Fruit fly (Drosophila melanogaster) whole organism, embryonic: ENCODE measurements around the gene Gr93d.

Experiments used
- Atf6 ChIP-seq: fragments of 200-800 bp; sonication (Bioruptor generic); IDR thresholded peaks from 2 replicates; pipeline ENCODE4 v1.3.6; 2022; ENCODE audit warnings: missing biosample characterization, missing genetic modification characterization
- BEAF-32 ChIP-seq: fragments of 200-800 bp; sonication (Bioruptor generic); optimal IDR thresholded peaks from 3 replicates; lab custom pipeline; 2017; ENCODE audit warnings: missing biosample characterization, missing genetic modification characterization, mild to moderate bottlenecking, moderate library complexity, missing genetic modification reagents
- CG10462 ChIP-seq: fragments of 200-800 bp; sonication (Bioruptor generic); optimal IDR thresholded peaks from 2 replicates; lab custom pipeline; 2016; ENCODE audit warnings: missing biosample characterization, missing genetic modification characterization
- CG12391 ChIP-seq: fragments of 200-800 bp; sonication (Bioruptor generic); optimal IDR thresholded peaks from 3 replicates; lab custom pipeline; 2018; ENCODE audit warnings: missing biosample characterization, mild to moderate bottlenecking, missing genetic modification characterization, moderate library complexity
- CG14710 ChIP-seq: fragments of 200-800 bp; sonication (Bioruptor generic); optimal IDR thresholded peaks from 3 replicates; lab custom pipeline; 2019; ENCODE audit warnings: missing biosample characterization, mild to moderate bottlenecking, missing genetic modification characterization, moderate library complexity
- CG15479 ChIP-seq: fragments of 200-800 bp; sonication (Bioruptor generic); optimal IDR thresholded peaks from 3 replicates; lab custom pipeline; 2019; ENCODE audit warnings: missing biosample characterization, mild to moderate bottlenecking, missing genetic modification characterization, moderate library complexity
- CG17612 ChIP-seq: fragments of 200-800 bp; sonication (Bioruptor generic); IDR thresholded peaks from 2 replicates; pipeline ENCODE4 v1.3.6; 2022; ENCODE audit warnings: missing biosample characterization, missing genetic modification characterization
- CG17829 ChIP-seq: fragments of 200-800 bp; optimal IDR thresholded peaks from 2 replicates; lab custom pipeline; 2019; ENCODE audit warnings: missing biosample characterization, mild to moderate bottlenecking, missing genetic modification characterization, moderate library complexity
- CG18476 ChIP-seq: fragments of 200-800 bp; sonication (Bioruptor generic); optimal IDR thresholded peaks from 2 replicates; lab custom pipeline; 2016; ENCODE audit warnings: missing biosample characterization, mild to moderate bottlenecking, missing genetic modification characterization
- CG18599 ChIP-seq: fragments of 200-800 bp; sonication (Bioruptor generic); optimal IDR thresholded peaks from 3 replicates; lab custom pipeline; 2017; ENCODE audit warnings: missing biosample characterization, missing genetic modification characterization, mild to moderate bottlenecking, moderate library complexity, missing genetic modification reagents
- CG2202 ChIP-seq: fragments of 200-800 bp; sonication (Bioruptor generic); optimal IDR thresholded peaks from 2 replicates; lab custom pipeline; 2018; ENCODE audit warnings: missing biosample characterization, mild to moderate bottlenecking, missing genetic modification characterization
- CG31388 ChIP-seq: fragments of 200-800 bp; sonication (Bioruptor generic); optimal IDR thresholded peaks from 2 replicates; lab custom pipeline; 2016; ENCODE audit warnings: missing biosample characterization, missing genetic modification characterization
- CG33213 ChIP-seq: fragments of 200-800 bp; sonication (Bioruptor generic); optimal IDR thresholded peaks from 3 replicates; lab custom pipeline; 2016; ENCODE audit warnings: missing biosample characterization, missing genetic modification characterization
- CG3726 ChIP-seq: fragments of 200-800 bp; sonication (Bioruptor generic); IDR thresholded peaks from 3 replicates; pipeline ENCODE4, ENCODE4 v1.3.6; 2022; ENCODE audit warnings: missing biosample characterization, missing genetic modification characterization
- CG7786 ChIP-seq: fragments of 200-800 bp; sonication (Bioruptor generic); optimal IDR thresholded peaks from 2 replicates; lab custom pipeline; 2016; ENCODE audit warnings: missing biosample characterization, missing genetic modification characterization
- CG7987 ChIP-seq: fragments of 200-800 bp; sonication (Bioruptor generic); optimal IDR thresholded peaks from 2 replicates; lab custom pipeline; 2018; ENCODE audit warnings: missing biosample characterization, mild to moderate bottlenecking, missing genetic modification characterization, moderate library complexity
- CG8924 ChIP-seq: fragments of 200-800 bp; optimal IDR thresholded peaks from 3 replicates; lab custom pipeline; 2019; ENCODE audit warnings: missing biosample characterization, mild to moderate bottlenecking, missing genetic modification characterization, moderate library complexity
- CG9215 ChIP-seq: fragments of 200-800 bp; sonication (Bioruptor generic); IDR thresholded peaks from 2 replicates; pipeline ENCODE4 v1.3.6; 2022; ENCODE audit warnings: missing biosample characterization, missing genetic modification characterization
- CG9817 ChIP-seq: fragments of 200-800 bp; sonication (Bioruptor generic); optimal IDR thresholded peaks from 2 replicates; lab custom pipeline; 2018; ENCODE audit warnings: missing biosample characterization, mild to moderate bottlenecking, missing genetic modification characterization, moderate library complexity
- Dek ChIP-seq: fragments of 200-800 bp; sonication (Bioruptor generic); optimal IDR thresholded peaks from 3 replicates; lab custom pipeline; 2019; ENCODE audit warnings: missing biosample characterization, mild to moderate bottlenecking, missing genetic modification characterization, moderate library complexity
- Doc3 ChIP-seq: fragments of 200-800 bp; sonication (Bioruptor generic); IDR thresholded peaks from 3 replicates; pipeline ENCODE4 v1.3.6; 2022; ENCODE audit warnings: missing biosample characterization, missing genetic modification characterization; ENCODE audit not compliant: partially characterized antibody
- Fer2 ChIP-seq: fragments of 200-800 bp; sonication (Bioruptor generic); optimal IDR thresholded peaks from 2 replicates; lab custom pipeline; 2018; ENCODE audit warnings: missing biosample characterization, mild to moderate bottlenecking, missing genetic modification characterization, moderate library complexity
- GATAe ChIP-seq: fragments of 200-800 bp; sonication (Bioruptor generic); conservative IDR thresholded peaks from 2 replicates; pipeline ENCODE4 v1.3.6; 2022; ENCODE audit warnings: missing biosample characterization, missing genetic modification characterization
- HLH4C ChIP-seq: fragments of 200-800 bp; sonication (Bioruptor generic); IDR thresholded peaks from 3 replicates; pipeline ENCODE4 v1.3.6; 2022; ENCODE audit warnings: missing biosample characterization, missing genetic modification characterization; ENCODE audit not compliant: partially characterized antibody
- Hand ChIP-seq: fragments of 200-800 bp; sonication (Bioruptor generic); optimal IDR thresholded peaks from 2 replicates; lab custom pipeline; 2017; ENCODE audit warnings: mild to moderate bottlenecking, missing biosample characterization, missing genetic modification reagents, missing genetic modification characterization
- Hey ChIP-seq: fragments of 200-800 bp; sonication (Bioruptor generic); optimal IDR thresholded peaks from 3 replicates; lab custom pipeline; 2018; ENCODE audit warnings: missing biosample characterization, mild to moderate bottlenecking, missing genetic modification characterization
- Hr39 ChIP-seq: fragments of >200 bp; optimal IDR thresholded peaks from 2 replicates; lab custom pipeline; 2017
- Lim3 ChIP-seq: fragments of 200-800 bp; sonication (Bioruptor generic); IDR thresholded peaks from 2 replicates; pipeline ENCODE4 v1.3.6; 2022; ENCODE audit warnings: missing biosample characterization, missing genetic modification characterization
- Myb ChIP-seq: fragments of 200-800 bp; sonication (Bioruptor generic); optimal IDR thresholded peaks from 2 replicates; lab custom pipeline; 2016; ENCODE audit warnings: missing biosample characterization, missing genetic modification characterization
- NC2β ChIP-seq: fragments of 200-800 bp; sonication (Bioruptor generic); optimal IDR thresholded peaks from 2 replicates; lab custom pipeline; 2016; ENCODE audit warnings: missing biosample characterization, missing genetic modification characterization
- Nf-YC ChIP-seq: fragments of 200-800 bp; optimal IDR thresholded peaks from 3 replicates; lab custom pipeline; 2019; ENCODE audit warnings: missing biosample characterization, mild to moderate bottlenecking, missing genetic modification characterization, moderate library complexity
- Sox102F ChIP-seq: fragments of 200-800 bp; sonication (Bioruptor generic); optimal IDR thresholded peaks from 2 replicates; lab custom pipeline; 2018; ENCODE audit warnings: missing biosample characterization, mild to moderate bottlenecking, missing genetic modification characterization, moderate library complexity
- al ChIP-seq: fragments of 200-800 bp; sonication (Bioruptor generic); IDR thresholded peaks from 2 replicates; pipeline ENCODE4 v1.3.6; 2022; ENCODE audit warnings: missing biosample characterization, missing genetic modification characterization
- chn ChIP-seq: fragments of 200-800 bp; sonication (Bioruptor generic); optimal IDR thresholded peaks from 2 replicates; lab custom pipeline; 2016; ENCODE audit warnings: missing biosample characterization, missing genetic modification characterization
- corto ChIP-seq: fragments of 200-800 bp; sonication (Bioruptor generic); optimal IDR thresholded peaks from 2 replicates; lab custom pipeline; 2016; ENCODE audit warnings: missing biosample characterization, mild to moderate bottlenecking, missing genetic modification characterization, moderate library complexity
- danr ChIP-seq: fragments of 200-800 bp; sonication (Bioruptor generic); IDR thresholded peaks from 2 replicates; pipeline ENCODE4 v1.3.6; 2022; ENCODE audit warnings: missing biosample characterization, missing genetic modification characterization
- dpn ChIP-seq, 2 experiments: fragments of 200-800 bp; sonication (Bioruptor generic); optimal IDR thresholded peaks; 3 replicates each; lab custom pipeline; 2016; ENCODE audit warnings: missing biosample characterization in 2 of 2, missing genetic modification characterization in 2 of 2
- esg ChIP-seq: fragments of 200-800 bp; sonication (Bioruptor generic); conservative IDR thresholded peaks from 2 replicates; pipeline ENCODE4 v1.3.6; 2022; ENCODE audit warnings: missing biosample characterization, missing genetic modification characterization
- fd102C ChIP-seq: fragments of 200-800 bp; sonication (Bioruptor generic); optimal IDR thresholded peaks from 2 replicates; lab custom pipeline; 2018; ENCODE audit warnings: missing biosample characterization, mild to moderate bottlenecking, missing genetic modification characterization, moderate library complexity
- ftz-f1 ChIP-seq: fragments of 200-800 bp; sonication (Bioruptor generic); optimal IDR thresholded peaks from 2 replicates; lab custom pipeline; 2016; ENCODE audit warnings: missing biosample characterization, missing genetic modification characterization
- fu2 ChIP-seq: fragments of 200-800 bp; sonication (Bioruptor generic); optimal IDR thresholded peaks from 2 replicates; lab custom pipeline; 2016; ENCODE audit warnings: missing biosample characterization, missing genetic modification characterization
- gcm2 ChIP-seq: fragments of 200-800 bp; sonication (Bioruptor generic); optimal IDR thresholded peaks from 2 replicates; lab custom pipeline; 2016; ENCODE audit warnings: missing biosample characterization, missing genetic modification characterization
- her ChIP-seq: fragments of 200-800 bp; sonication (Bioruptor generic); optimal IDR thresholded peaks from 2 replicates; lab custom pipeline; 2016; ENCODE audit warnings: missing biosample characterization, missing genetic modification characterization
- knrl ChIP-seq: fragments of 200-800 bp; sonication (Bioruptor generic); IDR thresholded peaks from 3 replicates; pipeline ENCODE4 v1.3.6; 2022; ENCODE audit warnings: missing biosample characterization, missing genetic modification characterization; ENCODE audit not compliant: partially characterized antibody
- nau ChIP-seq: fragments of 200-800 bp; sonication (Bioruptor generic); optimal IDR thresholded peaks from 3 replicates; lab custom pipeline; 2017; ENCODE audit warnings: missing biosample characterization, mild to moderate bottlenecking, missing genetic modification characterization, missing genetic modification reagents
- onecut ChIP-seq: fragments of 200-800 bp; sonication (Bioruptor generic); IDR thresholded peaks from 2 replicates; pipeline ENCODE4 v1.3.6; 2022; ENCODE audit warnings: missing biosample characterization, missing genetic modification characterization
- ranshi ChIP-seq: fragments of 200-800 bp; sonication (Bioruptor generic); IDR thresholded peaks from 2 replicates; pipeline ENCODE4 v1.3.6; 2022; ENCODE audit warnings: missing biosample characterization, missing genetic modification characterization
- run ChIP-seq: fragments of 200-800 bp; sonication (Bioruptor generic); optimal IDR thresholded peaks from 3 replicates; lab custom pipeline; 2018; ENCODE audit warnings: missing biosample characterization, mild to moderate bottlenecking, missing genetic modification characterization
- sens-2 ChIP-seq: fragments of 200-800 bp; sonication (Bioruptor generic); IDR thresholded peaks from 2 replicates; pipeline ENCODE4 v1.3.6; 2022; ENCODE audit warnings: missing biosample characterization, missing genetic modification characterization
- sug ChIP-seq: fragments of 200-800 bp; optimal IDR thresholded peaks from 2 replicates; lab custom pipeline; 2019; ENCODE audit warnings: missing biosample characterization, mild to moderate bottlenecking, missing genetic modification characterization, moderate library complexity
- tin ChIP-seq: fragments of 200-800 bp; sonication (Bioruptor generic); optimal IDR thresholded peaks from 3 replicates; lab custom pipeline; 2016; ENCODE audit warnings: missing biosample characterization, missing genetic modification characterization
- usp ChIP-seq: fragments of >200 bp; optimal IDR thresholded peaks from 2 replicates; lab custom pipeline; 2017; ENCODE audit warnings: missing biosample characterization, missing genetic modification characterization

Gr93d gene

dm6 chr3R:21830303-21830707 lies 16.2 kb downstream of the Gr93d start (continued):
- TF ChIP-seq GATAe (GFP tag; lab: Robert Waterston, UW): no peak
- TF ChIP-seq CG15479 (GFP tag; lab: Kevin White, UChicago): no peak
- TF ChIP-seq Sox102F (GFP tag; lab: Kevin White, UChicago): peak; percentile 40
- no peak for TF ChIP-seq CG33213
- TF ChIP-seq CG17612 (GFP tag; lab: Robert Waterston, UW): no peak
- TF ChIP-seq CG14710: peak; percentile 72
- TF ChIP-seq sug (tag; lab: Kevin White, UChicago): no peak
- TF ChIP-seq Hand: no peak
- TF ChIP-seq ftz-f1: no peak
- TF ChIP-seq Hr39 (lab: Kevin White, UChicago): no peak
- peak; percentile 41 for TF ChIP-seq CG12391
- no peak for TF ChIP-seq Fer2 (tag; lab: Kevin White, UChicago)
- TF ChIP-seq chn: no peak
- no peak for TF ChIP-seq gcm2 (GFP tag; lab: Kevin White, UChicago)
- no peak for TF ChIP-seq fd102C
- no peak for TF ChIP-seq Lim3 (GFP tag; lab: Robert Waterston, UW)
- no peak for TF ChIP-seq tin (GFP tag; lab: Kevin White, UChicago)
- no peak for TF ChIP-seq nau
- no peak for TF ChIP-seq her (GFP tag; lab: Kevin White, UChicago)
- TF ChIP-seq danr (GFP tag; lab: Robert Waterston, UW): no peak
- no peak for TF ChIP-seq run (tag; lab: Kevin White, UChicago)
- TF ChIP-seq knrl (GFP tag; lab: Robert Waterston, UW): no peak
- no peak for TF ChIP-seq CG2202 (tag; lab: Kevin White, UChicago)
- no peak for TF ChIP-seq dpn (GFP tag; optimal IDR thresholded peaks at IDR 0.05; lab: Kevin White, UChicago)
- TF ChIP-seq CG7786 (GFP tag; lab: Kevin White, UChicago): no peak
- no peak for TF ChIP-seq usp (GFP tag; lab: Kevin White, UChicago)
- TF ChIP-seq NC2β (GFP tag; lab: Kevin White, UChicago): no peak
- TF ChIP-seq Dek (tag; lab: Kevin White, UChicago): no peak
- no peak for TF ChIP-seq Myb (GFP tag; lab: Kevin White, UChicago)
- no peak for TF ChIP-seq CG31388 (GFP tag; lab: Kevin White, UChicago)
- no peak for TF ChIP-seq esg (GFP tag; lab: Robert Waterston, UW)
- no peak for TF ChIP-seq sens-2 (GFP tag; lab: Robert Waterston, UW)
- no peak for TF ChIP-seq corto
- TF ChIP-seq fu2: no peak
- no peak for TF ChIP-seq Doc3
- TF ChIP-seq CG7987: no peak
- TF ChIP-seq CG9817 (tag; lab: Kevin White, UChicago): no peak
- no peak for TF ChIP-seq Atf6 (GFP tag; lab: Robert Waterston, UW)
- no peak for TF ChIP-seq onecut
- TF ChIP-seq CG10462 (GFP tag; lab: Kevin White, UChicago): no peak
- TF ChIP-seq CG8924 (tag; lab: Kevin White, UChicago): no peak
- no peak for TF ChIP-seq HLH4C (GFP tag; lab: Robert Waterston, UW)
- no peak for TF ChIP-seq CG3726 (GFP tag; lab: Robert Waterston, UW)
- TF ChIP-seq CG18599 (GFP tag; lab: Kevin White, UChicago): no peak
- TF ChIP-seq BEAF-32 (GFP tag; lab: Kevin White, UChicago): no peak
- TF ChIP-seq CG17829 (tag; lab: Kevin White, UChicago): peak; percentile 49
- no peak for TF ChIP-seq Nf-YC (tag; lab: Kevin White, UChicago)
- TF ChIP-seq ranshi (GFP tag; lab: Robert Waterston, UW): no peak
- no peak for TF ChIP-seq Hey (tag; lab: Kevin White, UChicago)
- TF ChIP-seq al (GFP tag; lab: Robert Waterston, UW): no peak
- no peak for TF ChIP-seq CG18476 (GFP tag; lab: Kevin White, UChicago)
- no peak for TF ChIP-seq CG9215 (GFP tag; lab: Robert Waterston, UW)
